Fruit fly (Drosophila melanogaster) Kc167 (cell line): ENCODE results near the gene inaE.

Experiments used
- h ChIP-seq: fragments of >200 bp; optimal IDR thresholded peaks from 3 replicates; lab custom pipeline; 2018; ENCODE audit warnings: missing external identifiers
- psq ChIP-seq: fragments of >200 bp; optimal IDR thresholded peaks from 2 replicates; lab custom pipeline; 2017; ENCODE audit warnings: missing external identifiers
- ttk ChIP-seq: sonication (Bioruptor generic); optimal IDR thresholded peaks from 2 replicates; lab custom pipeline; 2017; ENCODE audit warnings: missing external identifiers

Gene inaE

dm6 chrX:13845728-13846127, 62.2 kb downstream of the inaE start, which contains the start of gene AMPdeam:
Gene AMPdeam, minus strand, starts transcription at chrX:13845866.
- no peak for TF ChIP-seq ttk
- no peak for TF ChIP-seq psq (lab: Kevin White, UChicago)
- no peak for TF ChIP-seq h (lab: Kevin White, UChicago)
